Worm (Caenorhabditis elegans): Measurements from ENCODE around the gene spdl-1.

spdl-1 gene

ce11 chrII:7765456-7765855 lies 15.9 kb upstream of the spdl-1 start, which contains the start of gene srh-39:
Gene srh-39 (minus strand): TSS chrII:7765556.
- TF ChIP-seq sea-1 (GFP tag; conservative IDR thresholded peaks at IDR 0.05) = no peak
- no peak for TF ChIP-seq ceh-13 (GFP tag; optimal IDR thresholded peaks at IDR 0.05)
- no peak for TF ChIP-seq hnd-1 (tag; optimal IDR thresholded peaks at IDR 0.05)
- TF ChIP-seq pes-1 (GFP tag; IDR thresholded peaks at IDR 0.05) = no peak
- no peak for TF ChIP-seq hmg-4 (GFP tag; optimal IDR thresholded peaks at IDR 0.05)
- no peak for TF ChIP-seq F13C5.2 (tag; optimal IDR thresholded peaks at IDR 0.05)
- TF ChIP-seq ceh-36 (tag; optimal IDR thresholded peaks at IDR 0.05) = no peak
- TF ChIP-seq aly-1 (tag; optimal IDR thresholded peaks at IDR 0.05) = no peak
- TF ChIP-seq B0310.2 (tag; optimal IDR thresholded peaks at IDR 0.05) = no peak
- no peak for TF ChIP-seq hmbx-1 (tag; optimal IDR thresholded peaks at IDR 0.05)
- TF ChIP-seq tra-4 (tag; optimal IDR thresholded peaks at IDR 0.05) = no peak
- no peak for TF ChIP-seq tbx-11 (GFP tag; IDR thresholded peaks at IDR 0.05)

- TF ChIP-seq hnd-1 (tag; optimal IDR thresholded peaks at IDR 0.05) (no peak), ama-1 (optimal IDR thresholded peaks at IDR 0.05) (no peak), F13C5.2 (tag; optimal IDR thresholded peaks at IDR 0.05) (no peak), tra-4 (tag; optimal IDR thresholded peaks at IDR 0.05) (no peak), hmg-4 (GFP tag; optimal IDR thresholded peaks at IDR 0.05) (no peak), ets-7 (tag; optimal IDR thresholded peaks at IDR 0.05) (no peak)
Observed at ce11 chrII:7769254-7769653, 12.1 kb upstream of the spdl-1 start.

- TF ChIP-seq F13C5.2 (tag; optimal IDR thresholded peaks at IDR 0.05) (no peak), aly-1 (tag; optimal IDR thresholded peaks at IDR 0.05) (no peak), ama-1 (optimal IDR thresholded peaks at IDR 0.05) (no peak), hmbx-1 (tag; optimal IDR thresholded peaks at IDR 0.05) (no peak), tbx-37 (GFP tag; conservative IDR thresholded peaks at IDR 0.05) (no peak), tra-4 (tag; optimal IDR thresholded peaks at IDR 0.05) (no peak), scrt-1 (GFP tag; IDR thresholded peaks at IDR 0.05) (no peak), ceh-36 (tag; optimal IDR thresholded peaks at IDR 0.05) (no peak), ceh-13 (GFP tag; optimal IDR thresholded peaks at IDR 0.05) (no peak), B0310.2 (tag; optimal IDR thresholded peaks at IDR 0.05) (no peak)
Observed at ce11 chrII:7770253-7770652, 11.1 kb upstream of the spdl-1 start.

- no peak for TF ChIP-seq tbx-11 (GFP tag; IDR thresholded peaks at IDR 0.05)
- TF ChIP-seq B0310.2 (tag; optimal IDR thresholded peaks at IDR 0.05) = no peak
- TF ChIP-seq ama-1 (optimal IDR thresholded peaks at IDR 0.05) = no peak
- TF ChIP-seq hmbx-1 (tag; optimal IDR thresholded peaks at IDR 0.05) = no peak
Observed at ce11 chrII:7771917-7772316, 9.4 kb upstream of the spdl-1 start, which contains the start of gene C06A8.8. Gene C06A8.8 (minus strand): TSS chrII:7772017.

- no peak for TF ChIP-seq pes-1 (GFP tag; IDR thresholded peaks at IDR 0.05)
- TF ChIP-seq ama-1 (optimal IDR thresholded peaks at IDR 0.05) = no peak
Observed at ce11 chrII:7772411-7772810, 9.0 kb upstream of the spdl-1 start, which contains the start of gene C06A8.6. Gene C06A8.6 (plus strand): TSS chrII:7772499.

- TF ChIP-seq flt-1 (GFP tag; IDR thresholded peaks at IDR 0.05) (no peak), hnd-1 (tag; optimal IDR thresholded peaks at IDR 0.05) (no peak), tbx-37 (GFP tag; conservative IDR thresholded peaks at IDR 0.05) (no peak), tbx-11 (GFP tag; IDR thresholded peaks at IDR 0.05) (no peak), scrt-1 (GFP tag; IDR thresholded peaks at IDR 0.05) (no peak), F13C5.2 (tag; optimal IDR thresholded peaks at IDR 0.05) (no peak), aly-1 (tag; optimal IDR thresholded peaks at IDR 0.05) (no peak), sea-1 (GFP tag; conservative IDR thresholded peaks at IDR 0.05) (no peak)
Observed at ce11 chrII:7773427-7773993, 7.9 kb upstream of the spdl-1 start.

ce11 chrII:7776232-7776631 lies 5.1 kb upstream of the spdl-1 start:
- TF ChIP-seq hmg-4 (GFP tag; optimal IDR thresholded peaks at IDR 0.05) = no peak
- TF ChIP-seq tra-4 (tag; optimal IDR thresholded peaks at IDR 0.05) = no peak
- no peak for TF ChIP-seq sea-1 (GFP tag; conservative IDR thresholded peaks at IDR 0.05)
- TF ChIP-seq ceh-13 (GFP tag; optimal IDR thresholded peaks at IDR 0.05) = no peak
- no peak for TF ChIP-seq ceh-36 (tag; optimal IDR thresholded peaks at IDR 0.05)
- TF ChIP-seq pes-1 (GFP tag; IDR thresholded peaks at IDR 0.05) = no peak
- no peak for TF ChIP-seq hnd-1 (tag; optimal IDR thresholded peaks at IDR 0.05)
- no peak for TF ChIP-seq aly-1 (tag; optimal IDR thresholded peaks at IDR 0.05)
- no peak for TF ChIP-seq B0310.2 (tag; optimal IDR thresholded peaks at IDR 0.05)
- TF ChIP-seq hmbx-1 (tag; optimal IDR thresholded peaks at IDR 0.05) = no peak
- no peak for TF ChIP-seq scrt-1 (GFP tag; IDR thresholded peaks at IDR 0.05)
- TF ChIP-seq tbx-37 (GFP tag; conservative IDR thresholded peaks at IDR 0.05) = no peak
- no peak for TF ChIP-seq flt-1 (GFP tag; IDR thresholded peaks at IDR 0.05)
- TF ChIP-seq ets-7 (tag; optimal IDR thresholded peaks at IDR 0.05) = no peak
- no peak for TF ChIP-seq ama-1 (optimal IDR thresholded peaks at IDR 0.05)
- TF ChIP-seq tbx-11 (GFP tag; IDR thresholded peaks at IDR 0.05) = no peak
- TF ChIP-seq F13C5.2 (tag; optimal IDR thresholded peaks at IDR 0.05) = no peak

ce11 chrII:7776715-7777114 lies 4.7 kb upstream of the spdl-1 start:
- TF ChIP-seq tbx-11 (GFP tag; IDR thresholded peaks at IDR 0.05) = no peak
- no peak for TF ChIP-seq hnd-1 (tag; optimal IDR thresholded peaks at IDR 0.05)
- no peak for TF ChIP-seq pes-1 (GFP tag; IDR thresholded peaks at IDR 0.05)
- TF ChIP-seq flt-1 (GFP tag; IDR thresholded peaks at IDR 0.05) = no peak
- no peak for TF ChIP-seq ets-7 (tag; optimal IDR thresholded peaks at IDR 0.05)
- no peak for TF ChIP-seq F13C5.2 (tag; optimal IDR thresholded peaks at IDR 0.05)
- no peak for TF ChIP-seq tbx-37 (GFP tag; conservative IDR thresholded peaks at IDR 0.05)
- TF ChIP-seq ceh-13 (GFP tag; optimal IDR thresholded peaks at IDR 0.05) = no peak
- TF ChIP-seq ama-1 (optimal IDR thresholded peaks at IDR 0.05) = no peak
- no peak for TF ChIP-seq B0310.2 (tag; optimal IDR thresholded peaks at IDR 0.05)
- no peak for TF ChIP-seq sea-1 (GFP tag; conservative IDR thresholded peaks at IDR 0.05)
- no peak for TF ChIP-seq hmg-4 (GFP tag; optimal IDR thresholded peaks at IDR 0.05)
- TF ChIP-seq tra-4 (tag; optimal IDR thresholded peaks at IDR 0.05) = no peak
- TF ChIP-seq hmbx-1 (tag; optimal IDR thresholded peaks at IDR 0.05) = no peak
- no peak for TF ChIP-seq scrt-1 (GFP tag; IDR thresholded peaks at IDR 0.05)
- TF ChIP-seq ceh-36 (tag; optimal IDR thresholded peaks at IDR 0.05) = no peak
- no peak for TF ChIP-seq aly-1 (tag; optimal IDR thresholded peaks at IDR 0.05)

All from whole organism, early embryonic.